Fruit fly (Drosophila melanogaster): ENCODE data around the gene daw.

The daw gene

DNA sequence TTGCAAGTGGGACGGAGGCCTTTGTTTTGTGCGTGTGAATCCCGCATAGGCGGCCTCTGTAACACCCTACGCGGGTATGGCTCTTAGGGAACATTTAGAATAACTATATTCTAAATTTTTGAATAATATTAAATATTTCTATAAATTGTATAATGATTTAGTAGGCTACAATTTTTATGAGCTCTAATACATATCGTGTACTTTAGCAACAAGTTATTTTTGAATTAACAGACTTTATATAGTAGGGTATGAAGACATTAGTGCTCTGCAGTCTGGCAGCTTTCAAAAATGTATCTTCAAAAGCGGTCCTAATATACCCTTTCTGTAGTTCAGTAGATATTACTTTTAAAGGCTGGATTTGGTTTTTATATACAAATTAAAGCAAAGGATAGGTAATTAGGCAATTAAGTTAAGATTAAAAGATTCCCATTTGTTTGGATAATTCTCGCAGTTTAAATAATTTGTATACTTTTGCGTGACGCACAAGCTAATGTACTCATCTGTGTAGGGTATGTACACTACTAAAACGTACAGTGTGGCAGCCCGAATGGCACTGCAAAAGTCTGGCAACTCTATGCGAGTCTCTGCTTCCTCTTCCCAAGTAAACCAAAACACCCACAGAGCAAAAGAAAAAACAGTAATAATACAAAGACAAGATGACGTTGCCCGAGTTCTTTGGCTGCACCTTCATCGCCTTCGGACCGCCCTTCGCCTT lies 39.2 kb upstream of the daw start, which contains the start of the genes Snx21 and aph-1 (continued):
- TF ChIP-seq CG4282 (GFP tag; optimal IDR thresholded peaks at IDR 0.05) (peak; percentile 64), CG15601 (tag; optimal IDR thresholded peaks at IDR 0.05) (peak; percentile 89), croc (GFP tag; conservative IDR thresholded peaks at IDR 0.05) (peak; percentile 83), CG31365 (tag; optimal IDR thresholded peaks at IDR 0.05) (peak; percentile 55), gsb (GFP tag; IDR thresholded peaks at IDR 0.05) (no peak; the same call in 1 of the 2 replicates), CG9876 (GFP tag; optimal IDR thresholded peaks at IDR 0.05) (peak; percentile 82), CG11247 (GFP tag; IDR thresholded peaks at IDR 0.05) (peak; percentile 77), CG17328 (GFP tag; IDR thresholded peaks at IDR 0.05) (peak; percentile 85), amos (GFP tag; IDR thresholded peaks at IDR 0.05; ENCODE audit: partially characterized antibody) (peak; percentile 40; the same call in 1 of the 2 replicates), CG4730 (GFP tag; IDR thresholded peaks at IDR 0.05) (peak; percentile 79), sob (GFP tag; IDR thresholded peaks at IDR 0.05) (peak; percentile 90), sd (tag; optimal IDR thresholded peaks at IDR 0.05) (peak; percentile 77), CG2875 (GFP tag; optimal IDR thresholded peaks at IDR 0.05) (peak; percentile 81), cg (GFP tag; optimal IDR thresholded peaks at IDR 0.05) (no peak), crc (GFP tag; optimal IDR thresholded peaks at IDR 0.05) (peak; percentile 74), ftz-f1 (GFP tag; optimal IDR thresholded peaks at IDR 0.05) (peak; percentile 34), CG16779 (GFP tag; IDR thresholded peaks at IDR 0.05) (peak; percentile 14; the same call in 1 of the 2 replicates), Hr78 (GFP tag; optimal IDR thresholded peaks at IDR 0.05) (peak in 1 of 2 experiments; percentile 58), sens-2 (GFP tag; IDR thresholded peaks at IDR 0.05) (peak; percentile 76), CG12769 (tag; optimal IDR thresholded peaks at IDR 0.05) (peak; percentile 78), Optix (GFP tag; IDR thresholded peaks at IDR 0.05) (peak; percentile 78; the same call in 2 of the 3 replicates), sisA (GFP tag; IDR thresholded peaks at IDR 0.05) (peak; percentile 89), CG14965 (GFP tag; optimal IDR thresholded peaks at IDR 0.05; ENCODE audit: borderline replicate concordance) (no peak), crp (GFP tag; optimal IDR thresholded peaks at IDR 0.05) (peak in 1 of 2 experiments; percentile 54), zfh2 (GFP tag; optimal IDR thresholded peaks at IDR 0.05) (peak; percentile 90), HLH3B (GFP tag; IDR thresholded peaks at IDR 0.05) (peak; percentile 81), CG12155 (GFP tag; optimal IDR thresholded peaks at IDR 0.05) (peak; percentile 84), dati (GFP tag; IDR thresholded peaks at IDR 0.05) (no peak; the same call in 1 of the 2 replicates), Oli (tag; optimal IDR thresholded peaks at IDR 0.05) (peak; percentile 94), Asciz (GFP tag; optimal IDR thresholded peaks at IDR 0.05) (peak; percentile 84), CG17829 (tag; optimal IDR thresholded peaks at IDR 0.05) (peak; percentile 93), CG12104 (GFP tag; optimal IDR thresholded peaks at IDR 0.05) (peak; percentile 87), HLHmδ (GFP tag; optimal IDR thresholded peaks at IDR 0.05) (peak; percentile 20), tin (GFP tag; optimal IDR thresholded peaks at IDR 0.05) (peak; percentile 87), nau (GFP tag; optimal IDR thresholded peaks at IDR 0.05) (peak; percentile 82), fru (optimal IDR thresholded peaks at IDR 0.05) (no peak), B-H2 (GFP tag; optimal IDR thresholded peaks at IDR 0.05) (peak; percentile 92), unc-4 (GFP tag; IDR thresholded peaks at IDR 0.05; ENCODE audit: partially characterized antibody) (no peak), tgo (GFP tag; IDR thresholded peaks at IDR 0.05) (peak; percentile 90), lbe (GFP tag; optimal IDR thresholded peaks at IDR 0.05) (peak; percentile 88), CG3847 (GFP tag; IDR thresholded peaks at IDR 0.05) (peak; percentile 85), Dbx (GFP tag; IDR thresholded peaks at IDR 0.05) (peak; percentile 90), hkb (optimal IDR thresholded peaks at IDR 0.05) (peak; percentile 40), hkb (GFP tag; IDR thresholded peaks at IDR 0.05) (peak; percentile 91), mirr (GFP tag; optimal IDR thresholded peaks at IDR 0.05) (peak; percentile 55), CG12391 (tag; optimal IDR thresholded peaks at IDR 0.05) (peak; percentile 94), Dll (GFP tag; IDR thresholded peaks at IDR 0.05; ENCODE audit: partially characterized antibody) (no peak), Lim3 (GFP tag; IDR thresholded peaks at IDR 0.05) (0 out of 2 replicates have a peak, but pooled peaks have one; percentile 58), phol (tag; optimal IDR thresholded peaks at IDR 0.05) (peak; percentile 93)

Data from whole organism, embryonic.